Fruit fly (Drosophila melanogaster) whole organism, wandering third instar larva: ENCODE measurements around the gene caz.

Experiments used
- HLH106 ChIP-seq: fragments of 200-800 bp; optimal IDR thresholded peaks from 3 replicates; lab custom pipeline; 2019; ENCODE audit warnings: missing biosample characterization, mild to moderate bottlenecking, missing genetic modification characterization, moderate library complexity
- psq ChIP-seq: fragments of 200-800 bp; sonication (Bioruptor generic); optimal IDR thresholded peaks from 3 replicates; lab custom pipeline; 2017; ENCODE audit warnings: missing biosample characterization, mild to moderate bottlenecking, missing genetic modification characterization, moderate library complexity
- usp ChIP-seq: fragments of >200 bp; optimal IDR thresholded peaks from 2 replicates; lab custom pipeline; 2017; ENCODE audit warnings: missing biosample characterization, missing genetic modification characterization

dm6 chrX:16286083-16286666 is 2.4 kb upstream of the caz start, which contains the start of gene UQCR-14:
- TF ChIP-seq HLH106 (peak; percentile 24), psq (GFP tag; lab: Kevin White, UChicago) (no peak), usp (GFP tag; lab: Kevin White, UChicago) (no peak)
